Worm (Caenorhabditis elegans) whole organism, L1 larva: Measurements from ENCODE around the gene vhp-1.

ENCODE experiments used
- blmp-1 ChIP-seq: fragments of 150-350 bp; optimal IDR thresholded peaks from 2 replicates; lab custom pipeline; 2014; ENCODE audit warnings: missing biosample characterization, missing genetic modification characterization
- lin-13 ChIP-seq: fragments of 150-350 bp; optimal IDR thresholded peaks from 2 replicates; lab custom pipeline; 2014; ENCODE audit warnings: missing biosample characterization, missing genetic modification reagents, missing genetic modification characterization
- unc-130 ChIP-seq: fragments of 150-350 bp; optimal IDR thresholded peaks from 2 replicates; lab custom pipeline; 2017; ENCODE audit warnings: missing biosample characterization, missing genetic modification characterization, inconsistent platforms
- unc-62 ChIP-seq: fragments of 150-350 bp; optimal IDR thresholded peaks from 2 replicates; lab custom pipeline; 2014; ENCODE audit warnings: missing biosample characterization, missing genetic modification reagents, missing genetic modification characterization

DNA sequence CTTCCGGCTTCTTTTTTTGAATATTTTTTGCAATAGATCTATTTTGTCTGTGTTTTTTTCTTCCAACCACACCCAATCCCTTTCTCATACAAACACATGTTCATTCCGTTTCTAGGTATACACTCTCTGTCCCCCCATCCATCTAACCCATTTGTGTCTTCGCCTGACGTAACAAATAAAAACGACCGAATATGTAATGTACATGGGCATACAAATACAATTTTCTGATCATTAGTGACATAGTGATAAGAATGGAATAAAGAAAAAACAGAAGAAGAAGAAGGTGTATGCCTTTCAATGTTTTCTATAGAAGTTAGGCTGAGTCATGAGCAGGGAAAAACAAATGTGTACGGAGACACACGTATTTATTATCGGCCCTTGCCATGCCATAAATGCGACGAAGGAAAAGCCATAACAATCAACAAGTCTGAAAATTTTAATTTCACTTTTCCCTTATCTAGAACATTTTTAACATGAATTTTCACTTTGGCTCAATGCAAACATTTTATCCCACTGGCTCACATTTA lies 10.7 kb downstream of the vhp-1 start:
- TF ChIP-seq blmp-1 (tag; lab: Kevin White, UChicago) (peak; percentile 5), lin-13 (GFP tag; lab: Kevin White, UChicago) (no peak), unc-130 (no peak), unc-62 (GFP tag; lab: Kevin White, UChicago) (no peak)
